Fruit fly (Drosophila melanogaster): ENCODE data around the gene CG33700.

dm6 chr3L:9512560-9512959 is 12.8 kb downstream of the CG33700 start, which contains the start of gene CG33703:
- TF ChIP-seq D19B (GFP tag; optimal IDR thresholded peaks at IDR 0.05) (no peak), CHES-1-like (GFP tag; optimal IDR thresholded peaks at IDR 0.05) (no peak), CG10543 (GFP tag; optimal IDR thresholded peaks at IDR 0.05) (no peak), yki (optimal IDR thresholded peaks at IDR 0.05) (no peak), Dp (GFP tag; optimal IDR thresholded peaks at IDR 0.05) (no peak), bowl (GFP tag; IDR thresholded peaks at IDR 0.05) (no peak), vnd (GFP tag; IDR thresholded peaks at IDR 0.05; ENCODE audit: partially characterized antibody) (no peak), B-H2 (GFP tag; optimal IDR thresholded peaks at IDR 0.05) (no peak), sc (optimal IDR thresholded peaks at IDR 0.05) (no peak), sc (GFP tag; optimal IDR thresholded peaks at IDR 0.05) (no peak), CG30020 (tag; optimal IDR thresholded peaks at IDR 0.05) (no peak), Hr51 (GFP tag; optimal IDR thresholded peaks at IDR 0.05) (no peak), jing (GFP tag; optimal IDR thresholded peaks at IDR 0.05) (no peak), Elba2 (GFP tag; optimal IDR thresholded peaks at IDR 0.05) (no peak), zen (tag; optimal IDR thresholded peaks at IDR 0.05) (no peak)

Measured in whole organism, embryonic.